Worm (Caenorhabditis elegans) whole organism, late embryonic: ENCODE results near the gene C39D10.7.

ENCODE experiments used
- K02D7.2 ChIP-seq: sonication (generic microtip); optimal IDR thresholded peaks from 2 replicates; lab custom pipeline; 2017; ENCODE audit warnings: mild to moderate bottlenecking, missing genetic modification characterization, missing compliant biosample characterization
- ama-1 ChIP-seq: fragments of 150-350 bp; optimal IDR thresholded peaks from 2 replicates; lab custom pipeline; 2014
- ceh-18 ChIP-seq: sonication (generic microtip); optimal IDR thresholded peaks from 2 replicates; lab custom pipeline; 2016; ENCODE audit warnings: missing genetic modification characterization, missing compliant biosample characterization
- ceh-19 ChIP-seq: fragments of 200-800 bp; sonication (Bioruptor generic); optimal IDR thresholded peaks from 2 replicates; lab custom pipeline; 2018; ENCODE audit warnings: mild to moderate bottlenecking, missing genetic modification characterization, missing compliant biosample characterization
- ceh-31 ChIP-seq: sonication (generic microtip); optimal IDR thresholded peaks from 2 replicates; lab custom pipeline; 2016; ENCODE audit warnings: missing genetic modification characterization, missing compliant biosample characterization
- ceh-9 ChIP-seq: sonication (generic microtip); optimal IDR thresholded peaks from 2 replicates; lab custom pipeline; 2016; ENCODE audit warnings: mild to moderate bottlenecking, missing genetic modification characterization, inconsistent platforms, missing compliant biosample characterization
- ets-4 ChIP-seq: sonication (generic microtip); optimal IDR thresholded peaks from 2 replicates; lab custom pipeline; 2016; ENCODE audit warnings: missing genetic modification characterization, missing compliant biosample characterization
- hlh-6 ChIP-seq: sonication (generic microtip); optimal IDR thresholded peaks from 2 replicates; lab custom pipeline; 2016; ENCODE audit warnings: missing genotype, missing genetic modification characterization, missing compliant biosample characterization
- pha-4 ChIP-seq: fragments of 150-350 bp; optimal IDR thresholded peaks from 2 replicates; lab custom pipeline; 2018; ENCODE audit warnings: missing biosample characterization, missing genetic modification reagents, missing genetic modification characterization
- pqm-1 ChIP-seq: sonication (generic microtip); optimal IDR thresholded peaks from 2 replicates; lab custom pipeline; 2016; ENCODE audit warnings: missing genetic modification characterization, missing compliant biosample characterization
- zip-5 ChIP-seq: sonication (generic microtip); optimal IDR thresholded peaks from 2 replicates; lab custom pipeline; 2016; ENCODE audit warnings: missing genetic modification characterization, missing compliant biosample characterization

DNA sequence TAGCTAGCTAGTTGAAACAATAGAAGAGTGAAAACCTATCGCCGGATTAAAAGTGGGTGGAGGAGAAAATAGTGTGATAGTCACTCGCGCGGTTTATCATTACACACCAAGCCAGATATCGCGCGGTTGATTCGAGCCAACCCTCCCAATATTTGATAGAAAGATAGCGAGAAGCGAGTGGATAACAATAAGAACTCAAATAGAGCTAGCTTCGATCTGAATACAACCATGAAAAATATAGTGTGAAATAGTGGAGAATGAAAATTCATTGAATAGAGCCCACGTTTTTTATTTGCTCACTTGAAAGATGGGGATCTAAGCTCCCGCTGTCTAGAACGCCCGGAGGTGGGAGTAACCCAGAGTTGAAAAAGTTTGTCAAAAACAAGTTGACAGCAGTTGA is 31.3 kb upstream of the C39D10.7 start, which contains the start of gene tnt-3:
- TF ChIP-seq hlh-6 (no peak), ceh-19 (GFP tag; lab: Kevin White, UChicago) (no peak), ama-1 (lab: Kevin White, UChicago) (no peak), pha-4 (tag; lab: Kevin White, UChicago) (no peak), ceh-31 (tag; lab: Kevin White, UChicago) (no peak), zip-5 (no peak), ets-4 (no peak), K02D7.2 (tag; lab: Kevin White, UChicago) (no peak), ceh-9 (tag; lab: Kevin White, UChicago) (no peak), pqm-1 (no peak), ceh-18 (tag; lab: Kevin White, UChicago) (no peak)
